Worm (Caenorhabditis elegans) whole organism, mixed stage, embryonic: ENCODE data around the gene F58F9.1.
"Not testable (repeated sequence)": the region's sequence is repeated elsewhere in the genome, so short reads cannot be mapped to it uniquely, and the experiment has no call there.

Experiments
- bed-3 ChIP-seq: fragments of 200-800 bp; sonication (Bioruptor generic); optimal IDR thresholded peaks from 3 replicates; lab custom pipeline; 2018; ENCODE audit warnings: mild to moderate bottlenecking, missing genetic modification characterization, moderate library complexity, missing compliant biosample characterization
- ceh-39 ChIP-seq: fragments of 150-350 bp; optimal IDR thresholded peaks from 2 replicates; lab custom pipeline; 2014; ENCODE audit warnings: missing biosample characterization, missing genetic modification characterization
- ceh-43 ChIP-seq: fragments of 200-800 bp; sonication (Bioruptor generic); optimal IDR thresholded peaks from 2 replicates; lab custom pipeline; 2018; ENCODE audit warnings: mild to moderate bottlenecking, missing genetic modification characterization, moderate library complexity, missing compliant biosample characterization
- ceh-83 ChIP-seq: fragments of 200-800 bp; sonication (Bioruptor generic); optimal IDR thresholded peaks from 2 replicates; lab custom pipeline; 2018; ENCODE audit warnings: mild to moderate bottlenecking, missing genetic modification characterization, missing compliant biosample characterization
- ces-1 ChIP-seq: fragments of 150-350 bp; optimal IDR thresholded peaks from 2 replicates; lab custom pipeline; 2014; ENCODE audit warnings: missing biosample characterization, missing genetic modification reagents, missing genetic modification characterization
- cnd-1 ChIP-seq: fragments of 200-800 bp; sonication (Bioruptor generic); optimal IDR thresholded peaks from 2 replicates; lab custom pipeline; 2018; ENCODE audit warnings: mild to moderate bottlenecking, missing genetic modification characterization, missing compliant biosample characterization
- drap-1 ChIP-seq: fragments of 200-800 bp; sonication (Bioruptor generic); optimal IDR thresholded peaks from 3 replicates; lab custom pipeline; 2018; ENCODE audit warnings: mild to moderate bottlenecking, missing genetic modification characterization, missing compliant biosample characterization
- elt-1 ChIP-seq: sonication (generic microtip); optimal IDR thresholded peaks from 2 replicates; lab custom pipeline; 2017; ENCODE audit warnings: missing genetic modification characterization, mild to moderate bottlenecking, missing compliant biosample characterization, antibody characterized with exemption, moderate library complexity, borderline replicate concordance; ENCODE audit not compliant: insufficient read depth
- elt-3 ChIP-seq: fragments of 150-350 bp; optimal IDR thresholded peaks from 2 replicates; lab custom pipeline; 2014; ENCODE audit warnings: missing biosample characterization, missing genetic modification characterization
- flh-1 ChIP-seq: fragments of 200-800 bp; sonication (Bioruptor generic); optimal IDR thresholded peaks from 2 replicates; lab custom pipeline; 2018; ENCODE audit warnings: mild to moderate bottlenecking, missing genetic modification characterization, moderate library complexity, missing compliant biosample characterization
- ham-2 ChIP-seq: fragments of 200-800 bp; sonication (Bioruptor generic); optimal IDR thresholded peaks from 2 replicates; lab custom pipeline; 2018; ENCODE audit warnings: mild to moderate bottlenecking, missing genetic modification characterization, missing compliant biosample characterization
- lin-13 ChIP-seq: fragments of 150-350 bp; optimal IDR thresholded peaks from 2 replicates; lab custom pipeline; 2014; ENCODE audit warnings: missing biosample characterization, missing genetic modification characterization
- lin-32 ChIP-seq: fragments of 200-800 bp; sonication (Bioruptor generic); optimal IDR thresholded peaks from 2 replicates; lab custom pipeline; 2018; ENCODE audit warnings: mild to moderate bottlenecking, missing genetic modification characterization, missing compliant biosample characterization
- mab-5 ChIP-seq: fragments of 150-350 bp; optimal IDR thresholded peaks from 2 replicates; lab custom pipeline; 2014; ENCODE audit warnings: missing biosample characterization, missing genetic modification characterization
- mep-1 ChIP-seq: fragments of 150-350 bp; optimal IDR thresholded peaks from 2 replicates; lab custom pipeline; 2017; ENCODE audit warnings: missing biosample characterization, missing genetic modification reagents, missing genetic modification characterization, inconsistent platforms
- mls-2 ChIP-seq: sonication (generic microtip); optimal IDR thresholded peaks from 2 replicates; lab custom pipeline; 2016; ENCODE audit warnings: mild to moderate bottlenecking, missing genetic modification characterization, moderate library complexity, missing compliant biosample characterization
- nhr-12 ChIP-seq: fragments of 150-350 bp; optimal IDR thresholded peaks from 2 replicates; lab custom pipeline; 2014; ENCODE audit warnings: missing biosample characterization, missing genetic modification characterization
- nhr-2 ChIP-seq: fragments of 150-350 bp; optimal IDR thresholded peaks from 2 replicates; lab custom pipeline; 2014; ENCODE audit warnings: missing biosample characterization, missing genetic modification characterization
- nhr-237 ChIP-seq: fragments of 150-350 bp; optimal IDR thresholded peaks from 2 replicates; lab custom pipeline; 2014; ENCODE audit warnings: missing biosample characterization, missing genetic modification characterization
- nhr-28 ChIP-seq: fragments of 150-350 bp; optimal IDR thresholded peaks from 2 replicates; lab custom pipeline; 2014; ENCODE audit warnings: missing biosample characterization, missing genetic modification characterization
- nhr-76 ChIP-seq: sonication (generic microtip); optimal IDR thresholded peaks from 2 replicates; lab custom pipeline; 2017; ENCODE audit warnings: missing biosample characterization, missing genetic modification characterization
- pha-4 ChIP-seq: fragments of 150-350 bp; optimal IDR thresholded peaks from 2 replicates; lab custom pipeline; 2018; ENCODE audit warnings: missing biosample characterization, missing genetic modification reagents, missing genetic modification characterization
- sem-2 ChIP-seq: fragments of 200-800 bp; sonication (Bioruptor generic); optimal IDR thresholded peaks from 2 replicates; lab custom pipeline; 2018; ENCODE audit warnings: mild to moderate bottlenecking, missing genetic modification characterization, missing compliant biosample characterization
- snpc-4 ChIP-seq: fragments of 150-350 bp; optimal IDR thresholded peaks from 2 replicates; lab custom pipeline; 2014; ENCODE audit warnings: missing biosample characterization, missing genetic modification characterization
- sptf-1 ChIP-seq: sonication (generic microtip); optimal IDR thresholded peaks from 2 replicates; lab custom pipeline; 2017; ENCODE audit warnings: mild to moderate bottlenecking, missing genetic modification characterization, moderate library complexity, missing compliant biosample characterization
- tbx-8 ChIP-seq: fragments of 200-800 bp; sonication (Bioruptor generic); optimal IDR thresholded peaks from 2 replicates; lab custom pipeline; 2018; ENCODE audit warnings: mild to moderate bottlenecking, missing genetic modification characterization, moderate library complexity, missing compliant biosample characterization
- unc-120 ChIP-seq: sonication (generic microtip); optimal IDR thresholded peaks from 2 replicates; lab custom pipeline; 2017; ENCODE audit warnings: missing genetic modification characterization, missing compliant biosample characterization; ENCODE audit not compliant: poor library complexity, severe bottlenecking
- zip-8 ChIP-seq: fragments of 150-350 bp; optimal IDR thresholded peaks from 2 replicates; lab custom pipeline; 2014; ENCODE audit warnings: missing biosample characterization, missing genetic modification characterization
- ztf-11 ChIP-seq: fragments of 150-350 bp; optimal IDR thresholded peaks from 2 replicates; lab custom pipeline; 2014; ENCODE audit warnings: missing biosample characterization, missing genetic modification characterization

F58F9.1 gene

ce11 chrIV:6237508-6238227 lies 12.0 kb upstream of the F58F9.1 start, which contains the start of the genes F58F9.6 and F58F9.8:
TSS of gene F58F9.6 (minus strand) at chrIV:6237608.
TSS of gene F58F9.8 (plus strand) at chrIV:6238177.
- TF ChIP-seq sptf-1 (tag; lab: Kevin White, UChicago) = no peak
- no peak for TF ChIP-seq lin-32 (GFP tag; lab: Kevin White, UChicago)
- no peak for TF ChIP-seq pha-4 (tag; lab: Kevin White, UChicago)
- no peak for TF ChIP-seq nhr-12 (tag; lab: Kevin White, UChicago)
- no peak for TF ChIP-seq elt-1 (tag; lab: Kevin White, UChicago)
- no peak for TF ChIP-seq lin-13 (tag; lab: Kevin White, UChicago)
- no peak for TF ChIP-seq nhr-28
- TF ChIP-seq elt-3 (tag; lab: Kevin White, UChicago) = no peak
- TF ChIP-seq unc-120 (tag; lab: Kevin White, UChicago) = no peak
- no peak for TF ChIP-seq mab-5 (tag; lab: Kevin White, UChicago)
- no peak for TF ChIP-seq tbx-8 (GFP tag; lab: Kevin White, UChicago)
- TF ChIP-seq flh-1 = no peak
- no peak for TF ChIP-seq ceh-83 (GFP tag; lab: Kevin White, UChicago)
- no peak for TF ChIP-seq nhr-76
- no peak for TF ChIP-seq snpc-4 (tag; lab: Kevin White, UChicago)
- TF ChIP-seq ztf-11 = no peak
- TF ChIP-seq nhr-2 = no peak
- TF ChIP-seq ham-2 (GFP tag; lab: Kevin White, UChicago) = no peak

DNA sequence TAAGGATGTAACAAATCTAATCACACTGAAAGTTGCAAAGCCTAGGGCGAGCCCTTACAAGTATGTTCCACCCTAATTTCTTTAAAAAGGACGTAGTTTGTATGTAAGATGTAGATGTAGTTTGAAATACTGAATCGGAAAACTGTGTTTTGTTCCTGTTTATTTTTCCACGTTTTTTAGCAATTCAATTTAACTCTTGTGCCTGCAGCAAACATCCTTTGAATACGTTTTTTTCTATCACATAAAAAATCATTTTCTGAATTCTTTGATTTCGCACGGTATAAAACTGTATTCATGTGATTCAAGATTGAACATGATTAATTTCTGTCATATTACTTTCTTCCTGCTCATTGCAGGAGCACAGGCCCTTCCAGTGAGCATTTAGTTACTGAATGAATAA lies 9.6 kb upstream of the F58F9.1 start, which contains the start of gene F58F9.9:
Gene F58F9.9, plus strand, starts transcription at position 301 of the 400 bp plus-strand sequence.
- no peak for TF ChIP-seq nhr-237 (tag; lab: Kevin White, UChicago)
- no peak for TF ChIP-seq zip-8 (tag; lab: Kevin White, UChicago)
- no peak for TF ChIP-seq pha-4 (tag; lab: Kevin White, UChicago)
- no peak for TF ChIP-seq sem-2

DNA sequence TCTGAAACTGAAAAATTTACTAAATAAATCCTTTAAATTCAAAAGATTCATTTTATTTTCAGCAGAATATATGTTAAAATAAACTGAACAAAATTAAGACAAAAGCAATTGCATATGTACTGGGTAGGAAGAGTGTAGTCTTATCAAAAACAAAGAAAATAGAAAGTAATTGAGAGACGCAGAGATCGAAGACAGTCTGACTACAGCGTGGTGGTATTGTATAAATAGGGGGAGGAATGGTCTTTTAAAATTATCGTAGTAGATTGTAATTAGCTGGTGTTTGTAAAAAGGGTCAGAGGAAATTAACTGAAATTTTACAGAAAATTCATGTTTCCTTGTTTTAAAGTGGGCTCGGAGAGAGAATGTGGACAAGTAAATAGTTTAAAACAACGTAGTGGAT lies 1.2 kb upstream of the F58F9.1 start, which contains the start of gene acox-3:
Gene acox-3, minus strand, starts transcription at position 7 of the 400 bp plus-strand sequence.
- TF ChIP-seq flh-1 (no peak), tbx-8 (GFP tag; lab: Kevin White, UChicago) (no peak), ces-1 (no peak), sptf-1 (tag; lab: Kevin White, UChicago) (no peak), ztf-11 (no peak), sem-2 (no peak), bed-3 (GFP tag; lab: Kevin White, UChicago) (no peak), snpc-4 (tag; lab: Kevin White, UChicago) (no peak), ceh-39 (no peak), lin-32 (GFP tag; lab: Kevin White, UChicago) (no peak), lin-13 (tag; lab: Kevin White, UChicago) (no peak), mls-2 (tag; lab: Kevin White, UChicago) (no peak)
- TF ChIP-seq, all 35 proteins: peak for 0

DNA sequence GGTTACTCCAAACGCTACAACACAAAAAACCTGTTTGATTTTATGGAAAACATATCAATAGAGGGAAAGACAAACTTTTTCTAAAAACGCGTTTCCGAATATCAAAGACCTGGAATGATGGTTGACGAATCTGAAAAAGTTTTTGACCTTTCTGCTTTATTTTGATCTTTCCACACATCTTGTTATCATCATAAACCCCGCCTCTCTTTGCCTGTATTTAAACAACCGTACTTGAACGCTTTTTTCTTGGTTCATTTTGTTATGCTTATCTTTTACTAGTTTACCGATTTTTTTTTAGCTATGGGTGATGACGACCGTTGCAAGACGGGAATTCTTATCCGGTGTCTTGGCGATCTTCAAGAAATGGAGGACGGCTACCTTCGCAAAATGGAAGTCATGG lies 3.4 kb downstream of the F58F9.1 start, which contains the start of gene T13A10.2:
Gene T13A10.2, plus strand, starts transcription at position 301 of the 400 bp plus-strand sequence.
- TF ChIP-seq mep-1 (tag; lab: Kevin White, UChicago); cnd-1; ceh-43 (GFP tag; lab: Kevin White, UChicago): not testable (repeated sequence)

- TF ChIP-seq unc-120 (tag; lab: Kevin White, UChicago) = no peak
- no peak for TF ChIP-seq flh-1
- TF ChIP-seq cnd-1 = no peak
- no peak for TF ChIP-seq tbx-8 (GFP tag; lab: Kevin White, UChicago)
- TF ChIP-seq mab-5 (tag; lab: Kevin White, UChicago) = no peak
- no peak for TF ChIP-seq drap-1 (GFP tag; lab: Kevin White, UChicago)
- no peak for TF ChIP-seq lin-13 (tag; lab: Kevin White, UChicago)
- no peak for TF ChIP-seq ceh-83 (GFP tag; lab: Kevin White, UChicago)
- no peak for TF ChIP-seq elt-1 (tag; lab: Kevin White, UChicago)
These were observed 5.0 kb downstream of the F58F9.1 start, which contains the start of gene T13A10.64 for ce11 chrIV:6254635-6255034. TSS of gene T13A10.64 (plus strand) at chrIV:6254935.
